Worm (Caenorhabditis elegans) whole organism, L4 larva: ENCODE data around the gene efl-3.

Experiments used
- F44E2.7 ChIP-seq: fragments of 200-800 bp; sonication (Bioruptor generic); IDR thresholded peaks from 2 replicates; pipeline ENCODE4 v2.1.2; 2022; ENCODE audit warnings: missing genetic modification characterization, missing compliant biosample characterization
- T20F7.1 ChIP-seq: fragments of 200-800 bp; sonication (Bioruptor generic); optimal IDR thresholded peaks from 2 replicates; lab custom pipeline; 2018; ENCODE audit warnings: mild to moderate bottlenecking, missing genetic modification characterization, missing compliant biosample characterization
- Y105C5A.15 ChIP-seq: fragments of 200-800 bp; sonication (Bioruptor generic); IDR thresholded peaks from 2 replicates; pipeline ENCODE4 v1.3.6; 2022; ENCODE audit warnings: missing genetic modification characterization, missing compliant biosample characterization
- ceh-28 ChIP-seq: fragments of 150-350 bp; optimal IDR thresholded peaks from 2 replicates; lab custom pipeline; 2014; ENCODE audit warnings: missing biosample characterization, missing genetic modification reagents, missing genetic modification characterization
- ceh-82 ChIP-seq: sonication (generic microtip); optimal IDR thresholded peaks from 2 replicates; lab custom pipeline; 2017; ENCODE audit warnings: missing biosample characterization, missing genetic modification characterization
- daf-12 ChIP-seq: fragments of 150-350 bp; optimal IDR thresholded peaks from 2 replicates; lab custom pipeline; 2014; ENCODE audit warnings: missing biosample characterization, missing genetic modification reagents, missing genetic modification characterization
- nhr-237 ChIP-seq: sonication (generic microtip); optimal IDR thresholded peaks from 2 replicates; lab custom pipeline; 2017; ENCODE audit warnings: missing biosample characterization, missing genetic modification characterization
- nhr-25 ChIP-seq: sonication (generic microtip); optimal IDR thresholded peaks from 2 replicates; lab custom pipeline; 2017; ENCODE audit warnings: missing genetic modification characterization, mild to moderate bottlenecking, missing compliant biosample characterization, antibody characterized with exemption, moderate library complexity, borderline replicate concordance; ENCODE audit not compliant: insufficient read depth
- rbr-2 ChIP-seq: sonication (generic microtip); optimal IDR thresholded peaks from 2 replicates; lab custom pipeline; 2016; ENCODE audit warnings: missing genotype, missing genetic modification characterization, missing compliant biosample characterization

ce11 chrII:8431954-8432353, 19.5 kb downstream of the efl-3 start, which contains the start of gene acp-2:
- no peak for TF ChIP-seq Y105C5A.15
- no peak for TF ChIP-seq nhr-237
- no peak for TF ChIP-seq nhr-25 (tag; lab: Kevin White, UChicago)
- no peak for TF ChIP-seq T20F7.1 (GFP tag; lab: Kevin White, UChicago)
- TF ChIP-seq daf-12 (tag; lab: Kevin White, UChicago), result no peak
- TF ChIP-seq ceh-82 (tag; lab: Kevin White, UChicago), result no peak
- no peak for TF ChIP-seq F44E2.7 (GFP tag; lab: Robert Waterston, UW)
- no peak for TF ChIP-seq rbr-2 (tag; lab: Kevin White, UChicago)
- no peak for TF ChIP-seq ceh-28
